Fruit fly (Drosophila melanogaster): ENCODE results near the gene CG42507.

- TF ChIP-seq OdsH (GFP tag; optimal IDR thresholded peaks at IDR 0.05) (peak; percentile 70), Jra (GFP tag; optimal IDR thresholded peaks at IDR 0.05) (peak; percentile 63), rgr (GFP tag; optimal IDR thresholded peaks at IDR 0.05) (peak; percentile 51), GATAd (GFP tag; optimal IDR thresholded peaks at IDR 0.05) (peak; percentile 32), fru (GFP tag; optimal IDR thresholded peaks at IDR 0.05) (no peak), Hr83 (GFP tag; optimal IDR thresholded peaks at IDR 0.05; ENCODE audit: poor library complexity, severe bottlenecking) (peak; percentile 66), Mio (GFP tag; optimal IDR thresholded peaks at IDR 0.05) (no peak), Myc (optimal IDR thresholded peaks at IDR 0.05) (no peak), dmrt93B (GFP tag; optimal IDR thresholded peaks at IDR 0.05) (no peak), tai (GFP tag; optimal IDR thresholded peaks at IDR 0.05) (no peak), usp (GFP tag; optimal IDR thresholded peaks at IDR 0.05) (no peak), br (GFP tag; optimal IDR thresholded peaks at IDR 0.05) (peak; percentile 59), jim (GFP tag; optimal IDR thresholded peaks at IDR 0.05) (peak; percentile 32), brk (GFP tag; optimal IDR thresholded peaks at IDR 0.05) (no peak)
Measured at dm6 chr3L:14761837-14762785, 4.3 kb upstream of the CG42507 start, which contains the start of the genes Tsen34 and Mgat4a.
